Worm (Caenorhabditis elegans) whole organism, midembryonic: ENCODE data around the gene srh-265.

Experiments
- med-1 ChIP-seq: sonication (generic microtip); optimal IDR thresholded peaks from 2 replicates; lab custom pipeline; 2017; ENCODE audit warnings: missing genetic modification characterization, mild to moderate bottlenecking, missing compliant biosample characterization, antibody characterized with exemption, missing genetic modification reagents; ENCODE audit not compliant: insufficient read depth
- ztf-29 ChIP-seq: fragments of 200-800 bp; sonication (Bioruptor generic); IDR thresholded peaks from 2 replicates; pipeline ENCODE4 v1.3.6; 2022; ENCODE audit warnings: missing genetic modification reagents, missing genetic modification characterization, missing compliant biosample characterization

ce11 chrV:15431322-15432052, 15.4 kb downstream of the srh-265 start:
- TF ChIP-seq ztf-29 (GFP tag; lab: Robert Waterston, UW) (no peak), med-1 (GFP tag; lab: Kevin White, UChicago) (no peak)
